Worm (Caenorhabditis elegans) whole organism, L1 larva: ENCODE results near the gene Y57G7A.3.
A peak's percentile ranks its signal among the peaks of the same experiment; 100 is the strongest.

ENCODE experiments used
- C04F5.9 ChIP-seq: sonication (generic microtip); optimal IDR thresholded peaks from 2 replicates; lab custom pipeline; 2016; ENCODE audit warnings: missing genetic modification characterization, missing compliant biosample characterization
- C16A3.4 ChIP-seq: fragments of 150-350 bp; optimal IDR thresholded peaks from 2 replicates; lab custom pipeline; 2014; ENCODE audit warnings: missing biosample characterization, missing genetic modification characterization
- Y116A8C.19 ChIP-seq: sonication (generic microtip); optimal IDR thresholded peaks from 2 replicates; lab custom pipeline; 2016; ENCODE audit warnings: missing compliant biosample characterization, missing genetic modification characterization, borderline replicate concordance
- aha-1 ChIP-seq: fragments of 150-350 bp; optimal IDR thresholded peaks from 2 replicates; lab custom pipeline; 2014; ENCODE audit warnings: missing biosample characterization, missing genetic modification characterization
- alr-1 ChIP-seq: fragments of 200-800 bp; sonication (Bioruptor generic); optimal IDR thresholded peaks from 2 replicates; lab custom pipeline; 2018; ENCODE audit warnings: borderline replicate concordance, mild to moderate bottlenecking, missing genetic modification characterization, missing compliant biosample characterization
- aly-2 ChIP-seq: fragments of 150-350 bp; optimal IDR thresholded peaks from 2 replicates; lab custom pipeline; 2014; ENCODE audit warnings: missing biosample characterization, missing genetic modification characterization
- ama-1 ChIP-seq: fragments of 150-350 bp; optimal IDR thresholded peaks from 2 replicates; lab custom pipeline; 2014
- blmp-1 ChIP-seq: fragments of 150-350 bp; optimal IDR thresholded peaks from 2 replicates; lab custom pipeline; 2014; ENCODE audit warnings: missing biosample characterization, missing genetic modification characterization
- ceh-63 ChIP-seq: fragments of 200-800 bp; sonication (Bioruptor generic); optimal IDR thresholded peaks from 2 replicates; lab custom pipeline; 2018; ENCODE audit warnings: mild to moderate bottlenecking, missing genetic modification characterization, missing compliant biosample characterization
- ceh-82 ChIP-seq, 3 experiments: fragments of 150-350 bp in 1 of 3; sonication (generic microtip) in 2 of 3; optimal IDR thresholded peaks; 2 replicates each; lab custom pipeline; 2014 to 2017; ENCODE audit warnings: missing biosample characterization in 3 of 3, missing genetic modification characterization in 3 of 3
- ces-1 ChIP-seq: fragments of 150-350 bp; optimal IDR thresholded peaks from 2 replicates; lab custom pipeline; 2014; ENCODE audit warnings: missing biosample characterization, missing genetic modification reagents, missing genetic modification characterization
- dpl-1 ChIP-seq, 3 experiments: fragments of 150-350 bp in 2 of 3; sonication (generic microtip) in 1 of 3; optimal IDR thresholded peaks; 2 replicates each; lab custom pipeline; 2014 to 2017; ENCODE audit warnings: missing biosample characterization in 3 of 3, missing genetic modification characterization in 3 of 3, missing genetic modification reagents in 3 of 3
- dsc-1 ChIP-seq: sonication (generic microtip); optimal IDR thresholded peaks from 2 replicates; lab custom pipeline; 2016; ENCODE audit warnings: mild to moderate bottlenecking, missing genetic modification characterization, missing compliant biosample characterization
- elt-2 ChIP-seq: sonication (generic microtip); optimal IDR thresholded peaks from 2 replicates; lab custom pipeline; 2016; ENCODE audit warnings: missing genetic modification characterization, mild to moderate bottlenecking, inconsistent platforms, missing compliant biosample characterization, missing genetic modification reagents
- fkh-4 ChIP-seq: sonication (generic microtip); optimal IDR thresholded peaks from 2 replicates; lab custom pipeline; 2016; ENCODE audit warnings: missing compliant biosample characterization, missing genetic modification characterization, borderline replicate concordance
- fkh-8 ChIP-seq: sonication (generic microtip); optimal IDR thresholded peaks from 2 replicates; lab custom pipeline; 2016; ENCODE audit warnings: mild to moderate bottlenecking, missing genetic modification characterization, missing compliant biosample characterization
- grh-1 ChIP-seq: fragments of 200-800 bp; sonication (Bioruptor generic); IDR thresholded peaks from 2 replicates; pipeline ENCODE4 v1.3.6; 2022; ENCODE audit warnings: missing genetic modification reagents, missing genetic modification characterization, missing compliant biosample characterization
- hlh-17 ChIP-seq: fragments of 200-800 bp; sonication (Bioruptor generic); optimal IDR thresholded peaks from 2 replicates; lab custom pipeline; 2018; ENCODE audit warnings: missing genetic modification characterization, mild to moderate bottlenecking, missing compliant biosample characterization, moderate library complexity, borderline replicate concordance
- hpl-2 ChIP-seq: fragments of 150-350 bp; optimal IDR thresholded peaks from 2 replicates; lab custom pipeline; 2014; ENCODE audit warnings: missing biosample characterization, missing genetic modification reagents, missing genetic modification characterization
- irx-1 ChIP-seq: sonication (generic microtip); optimal IDR thresholded peaks from 2 replicates; lab custom pipeline; 2016; ENCODE audit warnings: missing genetic modification characterization, missing compliant biosample characterization
- isw-1 ChIP-seq: fragments of 200-800 bp; sonication (Bioruptor generic); IDR thresholded peaks from 2 replicates; pipeline ENCODE4 v1.3.6; 2022; ENCODE audit warnings: missing genetic modification characterization, missing compliant biosample characterization
- lin-14 ChIP-seq: fragments of 200-800 bp; sonication (Bioruptor generic); optimal IDR thresholded peaks from 2 replicates; lab custom pipeline; 2018; ENCODE audit warnings: mild to moderate bottlenecking, missing genetic modification characterization, moderate library complexity, missing compliant biosample characterization
- lir-3 ChIP-seq: sonication (generic microtip); optimal IDR thresholded peaks from 2 replicates; lab custom pipeline; 2016; ENCODE audit warnings: mild to moderate bottlenecking, missing genetic modification characterization, moderate library complexity, missing compliant biosample characterization; ENCODE audit not compliant: poor library complexity
- lsy-2 ChIP-seq, 2 experiments: fragments of 150-350 bp; optimal IDR thresholded peaks; 2 replicates each; lab custom pipeline; 2014; ENCODE audit warnings: missing biosample characterization in 2 of 2, missing genetic modification characterization in 2 of 2
- mab-9 ChIP-seq: fragments of 200-800 bp; sonication (Bioruptor generic); IDR thresholded peaks from 2 replicates; pipeline ENCODE4 v1.3.6; 2022; ENCODE audit warnings: missing genetic modification reagents, missing genetic modification characterization, missing compliant biosample characterization
- mef-2 ChIP-seq: fragments of 150-350 bp; optimal IDR thresholded peaks from 2 replicates; lab custom pipeline; 2014; ENCODE audit warnings: missing biosample characterization, missing genetic modification characterization
- mep-1 ChIP-seq: fragments of 150-350 bp; optimal IDR thresholded peaks from 2 replicates; lab custom pipeline; 2014; ENCODE audit warnings: missing biosample characterization, missing genetic modification characterization
- nhr-11 ChIP-seq: fragments of 150-350 bp; optimal IDR thresholded peaks from 2 replicates; lab custom pipeline; 2014; ENCODE audit warnings: missing biosample characterization, missing genetic modification characterization
- nhr-12 ChIP-seq: sonication (generic microtip); optimal IDR thresholded peaks from 2 replicates; lab custom pipeline; 2017; ENCODE audit warnings: missing biosample characterization, missing genetic modification characterization
- nhr-237 ChIP-seq: fragments of 150-350 bp; optimal IDR thresholded peaks from 2 replicates; lab custom pipeline; 2014; ENCODE audit warnings: missing biosample characterization, missing genetic modification characterization
- nhr-28 ChIP-seq: fragments of 150-350 bp; optimal IDR thresholded peaks from 2 replicates; lab custom pipeline; 2014; ENCODE audit warnings: missing biosample characterization, missing genetic modification characterization
- nhr-71 ChIP-seq: sonication (generic microtip); optimal IDR thresholded peaks from 2 replicates; lab custom pipeline; 2016; ENCODE audit warnings: mild to moderate bottlenecking, missing genetic modification characterization, moderate library complexity, missing compliant biosample characterization
- nhr-77 ChIP-seq: fragments of 150-350 bp; optimal IDR thresholded peaks from 2 replicates; lab custom pipeline; 2014; ENCODE audit warnings: missing biosample characterization, missing genetic modification characterization
- nhr-84 ChIP-seq: sonication (generic microtip); optimal IDR thresholded peaks from 2 replicates; lab custom pipeline; 2017; ENCODE audit warnings: missing biosample characterization, missing genetic modification characterization
- nhr-85 ChIP-seq: sonication (generic microtip); peaks from one replicate; lab custom pipeline; 2016; ENCODE audit warnings: missing genetic modification characterization, inconsistent platforms, missing compliant biosample characterization
- nhr-90 ChIP-seq: sonication (generic microtip); optimal IDR thresholded peaks from 2 replicates; lab custom pipeline; 2016; ENCODE audit warnings: mild to moderate bottlenecking, missing genetic modification characterization, missing compliant biosample characterization; ENCODE audit not compliant: poor library complexity
- pag-3 ChIP-seq: sonication (generic microtip); optimal IDR thresholded peaks from 2 replicates; lab custom pipeline; 2017; ENCODE audit warnings: missing genetic modification characterization, mild to moderate bottlenecking, missing compliant biosample characterization, antibody characterized with exemption, borderline replicate concordance; ENCODE audit not compliant: insufficient read depth
- pqm-1 ChIP-seq: sonication (generic microtip); optimal IDR thresholded peaks from 3 replicates; lab custom pipeline; 2017; ENCODE audit warnings: missing biosample characterization, missing genetic modification characterization
- skn-1 ChIP-seq: fragments of 150-350 bp; optimal IDR thresholded peaks from 2 replicates; lab custom pipeline; 2014; ENCODE audit warnings: missing biosample characterization, missing genetic modification characterization
- snpc-4 ChIP-seq: fragments of 150-350 bp; optimal IDR thresholded peaks from 2 replicates; lab custom pipeline; 2014; ENCODE audit warnings: missing biosample characterization, missing genetic modification characterization
- snu-23 ChIP-seq: sonication (generic microtip); optimal IDR thresholded peaks from 2 replicates; lab custom pipeline; 2016; ENCODE audit warnings: missing genetic modification characterization, missing compliant biosample characterization
- sox-4 ChIP-seq: sonication (generic microtip); optimal IDR thresholded peaks from 2 replicates; lab custom pipeline; 2016; ENCODE audit warnings: missing genetic modification characterization, missing compliant biosample characterization
- sptf-1 ChIP-seq: fragments of 150-350 bp; optimal IDR thresholded peaks from 2 replicates; lab custom pipeline; 2014; ENCODE audit warnings: missing biosample characterization, missing genetic modification characterization
- sup-37 ChIP-seq: fragments of 200-800 bp; sonication (Bioruptor generic); optimal IDR thresholded peaks from 2 replicates; lab custom pipeline; 2018; ENCODE audit warnings: mild to moderate bottlenecking, missing genetic modification characterization, missing compliant biosample characterization
- swsn-7 ChIP-seq: sonication (generic microtip); optimal IDR thresholded peaks from 2 replicates; lab custom pipeline; 2016; ENCODE audit warnings: missing genetic modification characterization, missing compliant biosample characterization
- tbx-2 ChIP-seq: sonication (generic microtip); optimal IDR thresholded peaks from 2 replicates; lab custom pipeline; 2016; ENCODE audit warnings: missing genetic modification characterization, missing compliant biosample characterization
- tlp-1 ChIP-seq: fragments of 150-350 bp; optimal IDR thresholded peaks from 2 replicates; lab custom pipeline; 2014; ENCODE audit warnings: missing biosample characterization, missing genetic modification characterization
- unc-98 ChIP-seq: fragments of 200-800 bp; sonication (Bioruptor generic); IDR thresholded peaks from 2 replicates; pipeline ENCODE4 v1.3.6; 2022; ENCODE audit warnings: missing genetic modification characterization, missing compliant biosample characterization
- vab-15 ChIP-seq: sonication (generic microtip); optimal IDR thresholded peaks from 2 replicates; lab custom pipeline; 2017; ENCODE audit warnings: missing genotype, mild to moderate bottlenecking, missing genetic modification characterization, missing compliant biosample characterization
- xbp-1 ChIP-seq: sonication (generic microtip); optimal IDR thresholded peaks from 2 replicates; lab custom pipeline; 2016; ENCODE audit warnings: missing genetic modification characterization, missing compliant biosample characterization
- zip-4 ChIP-seq: fragments of 200-800 bp; sonication (Bioruptor generic); optimal IDR thresholded peaks from 2 replicates; lab custom pipeline; 2018; ENCODE audit warnings: mild to moderate bottlenecking, missing genetic modification characterization, moderate library complexity, missing compliant biosample characterization
- ztf-11 ChIP-seq, 2 experiments: sonication (generic microtip); optimal IDR thresholded peaks; 2 replicates each; lab custom pipeline; 2016 to 2017; ENCODE audit warnings: missing genetic modification characterization in 2 of 2, missing biosample characterization in 1 of 2, missing compliant biosample characterization in 1 of 2
- ztf-4 ChIP-seq: fragments of 150-350 bp; optimal IDR thresholded peaks from 2 replicates; lab custom pipeline; 2014; ENCODE audit warnings: missing biosample characterization, missing genetic modification characterization

The Y57G7A.3 gene

DNA sequence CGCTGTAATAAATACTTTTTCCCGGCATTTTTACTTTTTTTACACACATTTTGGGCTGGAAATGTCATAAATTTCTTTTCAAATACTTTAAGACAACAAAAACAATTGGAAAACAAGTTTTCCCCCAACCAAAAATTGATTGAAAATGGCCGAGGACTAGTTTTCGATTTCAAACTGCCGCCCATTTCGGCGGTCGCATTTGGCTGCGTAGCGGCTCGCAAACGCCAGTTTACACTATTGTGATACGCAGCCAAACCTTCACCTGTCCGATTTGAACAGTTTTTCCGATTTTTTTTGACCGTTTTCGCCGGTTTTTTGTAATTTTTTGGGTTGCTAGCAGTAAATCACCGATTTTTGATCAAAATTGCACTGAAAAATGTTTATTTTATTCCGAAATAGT, 34.8 kb downstream of the Y57G7A.3 start (continued):
- TF ChIP-seq tlp-1 (tag; lab: Kevin White, UChicago) = no peak
- TF ChIP-seq Y116A8C.19 (tag; lab: Kevin White, UChicago) = no peak
- peak; percentile 75 for TF ChIP-seq ztf-4 (tag; lab: Kevin White, UChicago)
- peak; percentile 97 for TF ChIP-seq mep-1 (tag; lab: Kevin White, UChicago)
- TF ChIP-seq C16A3.4 (tag; lab: Kevin White, UChicago) = peak; percentile 98
- TF ChIP-seq nhr-237 = peak; percentile 84
- no peak for TF ChIP-seq nhr-12
- TF ChIP-seq zip-4 (GFP tag; lab: Kevin White, UChicago) = peak; percentile 85
- TF ChIP-seq tbx-2 (tag; lab: Kevin White, UChicago) = peak; percentile 94
- peak; percentile 92 for TF ChIP-seq skn-1
- TF ChIP-seq blmp-1 (tag; lab: Kevin White, UChicago) = peak; percentile 88
- peak; percentile 80 for TF ChIP-seq aha-1 (tag; lab: Kevin White, UChicago)
- TF ChIP-seq nhr-85 (tag; lab: Kevin White, UChicago) = peak; percentile 97
- peak; percentile 23 to 90 for TF ChIP-seq ztf-11 (tag; optimal IDR thresholded peaks at IDR 0.05; lab: Kevin White, UChicago)
- peak; percentile 75 for TF ChIP-seq sox-4 (tag; lab: Kevin White, UChicago)
- TF ChIP-seq elt-2 (tag; lab: Kevin White, UChicago) = peak; percentile 91
- TF ChIP-seq sup-37 (GFP tag; lab: Kevin White, UChicago) = peak; percentile 86
- TF ChIP-seq sptf-1 = no peak
- TF ChIP-seq pag-3 (tag; lab: Kevin White, UChicago) = no peak
- TF ChIP-seq mab-9 (GFP tag; lab: Robert Waterston, UW) = peak; percentile 90
- peak; percentile 68 for TF ChIP-seq pqm-1 (tag; lab: Kevin White, UChicago)
- peak; percentile 98 for TF ChIP-seq nhr-71 (tag; lab: Kevin White, UChicago)
- TF ChIP-seq dpl-1 (GFP tag; optimal IDR thresholded peaks at IDR 0.05; lab: Kevin White, UChicago) = peak; percentile 98 to 99 (median 99)
- TF ChIP-seq unc-98 (GFP tag; lab: Robert Waterston, UW) = peak; percentile 70; the same call in 1 of the 2 replicates
- TF ChIP-seq fkh-8 (tag; lab: Kevin White, UChicago) = peak; percentile 98
- peak; percentile 84 for TF ChIP-seq C04F5.9 (tag; lab: Kevin White, UChicago)
- no peak for TF ChIP-seq fkh-4 (tag; lab: Kevin White, UChicago)
- peak; percentile 95 to 97 for TF ChIP-seq lsy-2 (tag; optimal IDR thresholded peaks at IDR 0.05; lab: Kevin White, UChicago)
- TF ChIP-seq aly-2 (tag; lab: Kevin White, UChicago) = peak; percentile 84
- TF ChIP-seq isw-1 = peak; percentile 94
- TF ChIP-seq ceh-63 = no peak
- no peak for TF ChIP-seq hlh-17
- TF ChIP-seq nhr-28 = no peak
- peak; percentile 96 for TF ChIP-seq lin-14 (GFP tag; lab: Kevin White, UChicago)
- peak; percentile 95 for TF ChIP-seq dsc-1
- peak; percentile 80 for TF ChIP-seq snpc-4 (tag; lab: Kevin White, UChicago)
- peak; percentile 78 for TF ChIP-seq hpl-2 (GFP tag; lab: Kevin White, UChicago)
- TF ChIP-seq swsn-7 (tag; lab: Kevin White, UChicago) = peak; percentile 96
- TF ChIP-seq alr-1 (tag; lab: Kevin White, UChicago) = no peak
- TF ChIP-seq vab-15 (tag; lab: Kevin White, UChicago) = peak; percentile 91
- peak; percentile 97 for TF ChIP-seq grh-1 (GFP tag; lab: Robert Waterston, UW)
- TF ChIP-seq snu-23 (GFP tag; lab: Kevin White, UChicago) = peak; percentile 97
- peak; percentile 79 for TF ChIP-seq nhr-11 (tag; lab: Kevin White, UChicago)
- peak; percentile 72 for TF ChIP-seq ama-1 (lab: Kevin White, UChicago)
- peak; percentile 97 for TF ChIP-seq nhr-90 (tag; lab: Kevin White, UChicago)
- peak; percentile 78 for TF ChIP-seq lir-3 (tag; lab: Kevin White, UChicago)
- TF ChIP-seq nhr-77 (tag; lab: Kevin White, UChicago) = peak; percentile 95
- peak; percentile 72 for TF ChIP-seq nhr-84 (tag; lab: Kevin White, UChicago)
- no peak for TF ChIP-seq ces-1 (GFP tag; lab: Kevin White, UChicago)
- TF ChIP-seq mef-2 (tag; lab: Kevin White, UChicago) = peak; percentile 68
- peak; percentile 96 to 98 (median 97) for TF ChIP-seq ceh-82 (tag; optimal IDR thresholded peaks at IDR 0.05; lab: Kevin White, UChicago)
- peak; percentile 88 for TF ChIP-seq irx-1 (tag; lab: Kevin White, UChicago)
- TF ChIP-seq xbp-1 (tag; lab: Kevin White, UChicago) = peak; percentile 96
